Worm (Caenorhabditis elegans) whole organism, late embryonic: ENCODE results near the gene srz-1.

ENCODE experiments used
- C38D4.7 ChIP-seq: fragments of 200-800 bp; sonication (Bioruptor generic); optimal IDR thresholded peaks from 2 replicates; lab custom pipeline; 2018; ENCODE audit warnings: mild to moderate bottlenecking, missing genetic modification characterization, moderate library complexity, missing compliant biosample characterization
- T23F11.4 ChIP-seq: fragments of 200-800 bp; sonication (Bioruptor generic); optimal IDR thresholded peaks from 2 replicates; lab custom pipeline; 2018; ENCODE audit warnings: mild to moderate bottlenecking, missing genetic modification characterization, missing compliant biosample characterization
- ama-1 ChIP-seq: fragments of 150-350 bp; optimal IDR thresholded peaks from 2 replicates; lab custom pipeline; 2014
- ets-4 ChIP-seq: sonication (generic microtip); optimal IDR thresholded peaks from 2 replicates; lab custom pipeline; 2016; ENCODE audit warnings: missing genetic modification characterization, missing compliant biosample characterization
- fkh-10 ChIP-seq: fragments of 150-350 bp; optimal IDR thresholded peaks from 2 replicates; lab custom pipeline; 2014; ENCODE audit warnings: missing biosample characterization, missing genetic modification reagents, missing genetic modification characterization
- mec-3 ChIP-seq: sonication (generic microtip); optimal IDR thresholded peaks from 2 replicates; lab custom pipeline; 2016; ENCODE audit warnings: borderline replicate concordance, missing genetic modification characterization, missing compliant biosample characterization
- nhr-232 ChIP-seq: sonication (generic microtip); optimal IDR thresholded peaks from 2 replicates; lab custom pipeline; 2016; ENCODE audit warnings: missing genetic modification characterization, missing compliant biosample characterization
- npax-4 ChIP-seq: sonication (generic microtip); optimal IDR thresholded peaks from 2 replicates; lab custom pipeline; 2016; ENCODE audit warnings: missing genetic modification characterization, missing compliant biosample characterization
- pqm-1 ChIP-seq: sonication (generic microtip); optimal IDR thresholded peaks from 2 replicates; lab custom pipeline; 2016; ENCODE audit warnings: missing genetic modification characterization, missing compliant biosample characterization
- rnt-1 ChIP-seq: sonication (generic microtip); optimal IDR thresholded peaks from 2 replicates; lab custom pipeline; 2016; ENCODE audit warnings: missing genetic modification characterization, missing compliant biosample characterization
- zip-5 ChIP-seq: sonication (generic microtip); optimal IDR thresholded peaks from 2 replicates; lab custom pipeline; 2016; ENCODE audit warnings: missing genetic modification characterization, missing compliant biosample characterization

ce11 chrV:16683359-16683758 is 7.7 kb downstream of the srz-1 start:
- TF ChIP-seq ama-1 (lab: Kevin White, UChicago) (no peak), pqm-1 (tag; lab: Kevin White, UChicago) (no peak), ets-4 (tag; lab: Kevin White, UChicago) (no peak), T23F11.4 (GFP tag; lab: Kevin White, UChicago) (no peak), nhr-232 (no peak), C38D4.7 (no peak), fkh-10 (GFP tag; lab: Kevin White, UChicago) (no peak), rnt-1 (tag; lab: Kevin White, UChicago) (no peak), npax-4 (no peak), mec-3 (tag; lab: Kevin White, UChicago) (no peak), zip-5 (no peak)
